Fruit fly (Drosophila melanogaster) whole organism, pupa: ENCODE measurements around the gene CG32856.

Experiments used
- CG15710 ChIP-seq: fragments of 200-800 bp; sonication (Bioruptor generic); optimal IDR thresholded peaks from 2 replicates; lab custom pipeline; 2018; ENCODE audit warnings: missing biosample characterization, mild to moderate bottlenecking, missing genetic modification characterization, moderate library complexity
- CG8159 ChIP-seq: fragments of 200-800 bp; sonication (Bioruptor generic); optimal IDR thresholded peaks from 3 replicates; lab custom pipeline; 2018; ENCODE audit warnings: missing biosample characterization, mild to moderate bottlenecking, missing genetic modification characterization, moderate library complexity
- gl ChIP-seq: fragments of 200-800 bp; sonication (Bioruptor generic); optimal IDR thresholded peaks from 2 replicates; lab custom pipeline; 2018; ENCODE audit warnings: missing biosample characterization, mild to moderate bottlenecking, missing genetic modification characterization

dm6 chr3R:15963690-15964281 lies 1.4 kb downstream of the CG32856 start, which contains the start of the genes CG4287 and CG5516:
- no peak for TF ChIP-seq CG8159 (tag; lab: Kevin White, UChicago)
- no peak for TF ChIP-seq CG15710 (tag; lab: Kevin White, UChicago)
- TF ChIP-seq gl, result no peak
